Worm (Caenorhabditis elegans) whole organism, L2 larva: ENCODE measurements around the gene cank-26.

Source experiments
- ama-1 ChIP-seq: fragments of 150-350 bp; optimal IDR thresholded peaks from 2 replicates; lab custom pipeline; 2018; ENCODE audit warnings: inconsistent platforms
- nhr-6 ChIP-seq: fragments of 150-350 bp; optimal IDR thresholded peaks from 2 replicates; lab custom pipeline; 2014; ENCODE audit warnings: missing biosample characterization, missing genetic modification characterization
- skn-1 ChIP-seq: sonication (generic microtip); optimal IDR thresholded peaks from 2 replicates; lab custom pipeline; 2017; ENCODE audit warnings: missing biosample characterization, missing genetic modification characterization
- ztf-4 ChIP-seq: fragments of 150-350 bp; optimal IDR thresholded peaks from 2 replicates; lab custom pipeline; 2014; ENCODE audit warnings: missing biosample characterization, missing genetic modification characterization

DNA sequence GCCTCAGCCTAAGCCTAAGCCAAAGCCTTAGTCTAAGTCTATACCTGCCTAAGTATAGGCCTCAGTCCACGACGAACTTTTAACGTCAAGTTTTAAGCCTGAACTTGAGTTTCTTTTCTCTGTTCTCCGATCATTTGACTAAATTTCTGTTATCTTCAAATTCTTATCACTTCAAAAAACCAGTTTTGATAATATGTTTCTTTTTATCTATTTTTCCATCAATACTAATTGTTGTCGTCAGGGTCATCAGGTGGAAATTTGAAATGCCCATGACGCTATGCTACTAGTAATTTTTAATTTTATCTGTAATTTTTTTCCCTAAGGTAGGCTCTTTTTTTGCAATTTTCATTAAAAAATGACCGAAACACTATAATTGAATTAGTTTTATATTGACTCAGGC, 36.7 kb upstream of the cank-26 start:
- TF ChIP-seq nhr-6 (tag; lab: Kevin White, UChicago) (no peak), ztf-4 (tag; lab: Kevin White, UChicago) (no peak), skn-1 (tag; lab: Kevin White, UChicago) (no peak), ama-1 (lab: Kevin White, UChicago) (no peak)
